Fruit fly (Drosophila melanogaster) Kc167 (cell line): ENCODE data around the gene CG12194.

Source experiments
- Myc ChIP-seq: fragments of >200 bp; optimal IDR thresholded peaks from 2 replicates; lab custom pipeline; 2017; ENCODE audit warnings: missing external identifiers
- psq ChIP-seq: fragments of >200 bp; optimal IDR thresholded peaks from 2 replicates; lab custom pipeline; 2017; ENCODE audit warnings: missing external identifiers

- TF ChIP-seq psq (no peak), Myc (no peak)
These were observed 38.1 kb upstream of the CG12194 start for dm6 chr2L:4800033-4800432.
